Worm (Caenorhabditis elegans): ENCODE measurements around the gene K12H4.3.

DNA sequence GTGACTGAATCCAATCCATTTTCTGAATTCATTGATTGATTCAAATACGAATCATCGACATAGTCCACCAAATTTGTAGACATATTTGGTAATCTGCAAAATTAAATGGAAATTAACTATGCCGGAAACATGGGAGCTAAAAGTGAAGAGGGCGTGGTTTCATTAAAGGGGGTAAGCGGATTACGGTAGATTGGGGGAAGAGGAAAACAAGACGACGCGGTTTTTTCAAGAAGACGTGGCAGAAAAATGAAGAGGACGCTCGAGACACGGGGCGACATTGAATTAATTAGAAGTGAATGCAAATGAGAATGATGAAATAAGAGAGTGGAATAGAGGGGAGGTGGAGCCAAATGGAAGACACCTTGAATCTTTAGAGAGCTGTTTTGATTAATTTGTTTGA, 49.5 kb upstream of the K12H4.3 start, which contains the start of gene npr-17:
- TF ChIP-seq flt-1 (GFP tag; IDR thresholded peaks at IDR 0.05), result no peak
- TF ChIP-seq hmbx-1 (tag; optimal IDR thresholded peaks at IDR 0.05), result no peak
- TF ChIP-seq ama-1 (optimal IDR thresholded peaks at IDR 0.05), result no peak
- TF ChIP-seq tbx-37 (GFP tag; conservative IDR thresholded peaks at IDR 0.05), result no peak
- no peak for TF ChIP-seq hmg-4 (GFP tag; optimal IDR thresholded peaks at IDR 0.05)
- TF ChIP-seq F13C5.2 (tag; optimal IDR thresholded peaks at IDR 0.05), result no peak

All from whole organism, early embryonic.